Worm (Caenorhabditis elegans) whole organism, L4/young adult: ENCODE measurements around the gene srz-63.

Source experiments
- W03F9.2 ChIP-seq: fragments of 150-350 bp; optimal IDR thresholded peaks from 2 replicates; lab custom pipeline; 2014; ENCODE audit warnings: missing biosample characterization, missing genetic modification characterization
- dao-5 ChIP-seq: sonication (generic microtip); optimal IDR thresholded peaks from 2 replicates; lab custom pipeline; 2016; ENCODE audit warnings: missing genotype, missing genetic modification characterization, moderate library complexity, missing compliant biosample characterization
- him-1 ChIP-seq: sonication (generic microtip); optimal IDR thresholded peaks from 2 replicates; lab custom pipeline; 2016; ENCODE audit warnings: missing genotype, missing genetic modification reagents, missing genetic modification characterization, missing compliant biosample characterization

srz-63 gene

ce11 chrII:1298169-1298568 is 19.7 kb downstream of the srz-63 start, which contains the start of gene Y57G7A.1:
Gene Y57G7A.1 (plus strand): TSS chrII:1298469.
- TF ChIP-seq W03F9.2 (tag; lab: Kevin White, UChicago) (no peak), him-1 (tag; lab: Kevin White, UChicago) (no peak), dao-5 (tag; lab: Kevin White, UChicago) (no peak)

ce11 chrII:1301554-1301953 is 23.1 kb downstream of the srz-63 start, which contains the start of gene glb-31:
Gene glb-31 (minus strand): TSS chrII:1301654.
- TF ChIP-seq him-1 (tag; lab: Kevin White, UChicago) (no peak), dao-5 (tag; lab: Kevin White, UChicago) (no peak), W03F9.2 (tag; lab: Kevin White, UChicago) (no peak)

- no peak for TF ChIP-seq dao-5 (tag; lab: Kevin White, UChicago)
- no peak for TF ChIP-seq him-1 (tag; lab: Kevin White, UChicago)
- no peak for TF ChIP-seq W03F9.2 (tag; lab: Kevin White, UChicago)
Measured at ce11 chrII:1306036-1306435, 27.6 kb downstream of the srz-63 start, which contains the start of gene emc-2. Gene emc-2 (minus strand): TSS chrII:1306136.

ce11 chrII:1306550-1306949 is 28.1 kb downstream of the srz-63 start:
- peak; percentile 34 for TF ChIP-seq W03F9.2 (tag; lab: Kevin White, UChicago)
- TF ChIP-seq him-1 (tag; lab: Kevin White, UChicago) = no peak
- TF ChIP-seq dao-5 (tag; lab: Kevin White, UChicago) = no peak

ce11 chrII:1309892-1310516 is 31.6 kb downstream of the srz-63 start, which contains the start of the genes alh-6 and fcho-1:
Gene alh-6 (minus strand): TSS chrII:1310133.
Gene fcho-1 (plus strand): TSS chrII:1310515.
- TF ChIP-seq him-1 (tag; lab: Kevin White, UChicago) = no peak
- peak; percentile 10 for TF ChIP-seq W03F9.2 (tag; lab: Kevin White, UChicago)

ce11 chrII:1315245-1315644 is 36.8 kb downstream of the srz-63 start:
- TF ChIP-seq W03F9.2 (tag; lab: Kevin White, UChicago) (no peak), dao-5 (tag; lab: Kevin White, UChicago) (no peak), him-1 (tag; lab: Kevin White, UChicago) (no peak)

- TF ChIP-seq him-1 (tag; lab: Kevin White, UChicago) = peak; percentile 72
- peak; percentile 94 for TF ChIP-seq W03F9.2 (tag; lab: Kevin White, UChicago)
- peak; percentile 10 for TF ChIP-seq dao-5 (tag; lab: Kevin White, UChicago)
Measured at ce11 chrII:1320412-1320811, 42.0 kb downstream of the srz-63 start.

ce11 chrII:1320987-1321807 is 42.7 kb downstream of the srz-63 start, which contains the start of gene vig-1:
Gene vig-1 (plus strand): TSS chrII:1321037.
- no peak for TF ChIP-seq W03F9.2 (tag; lab: Kevin White, UChicago)
- no peak for TF ChIP-seq him-1 (tag; lab: Kevin White, UChicago)
- TF ChIP-seq dao-5 (tag; lab: Kevin White, UChicago) = no peak

ce11 chrII:1322283-1323173 is 44.1 kb downstream of the srz-63 start:
- TF ChIP-seq dao-5 (tag; lab: Kevin White, UChicago) (no peak), him-1 (tag; lab: Kevin White, UChicago) (no peak), W03F9.2 (tag; lab: Kevin White, UChicago) (no peak)

- TF ChIP-seq him-1 (tag; lab: Kevin White, UChicago) (peak; percentile 72), dao-5 (tag; lab: Kevin White, UChicago) (no peak)
Measured at ce11 chrII:1323190-1323651, 44.8 kb downstream of the srz-63 start.

- no peak for TF ChIP-seq dao-5 (tag; lab: Kevin White, UChicago)
- TF ChIP-seq W03F9.2 (tag; lab: Kevin White, UChicago) = no peak
- no peak for TF ChIP-seq him-1 (tag; lab: Kevin White, UChicago)
Measured at ce11 chrII:1324017-1324416, 45.6 kb downstream of the srz-63 start.

ce11 chrII:1325604-1326003 is 47.2 kb downstream of the srz-63 start:
- no peak for TF ChIP-seq W03F9.2 (tag; lab: Kevin White, UChicago)
- no peak for TF ChIP-seq dao-5 (tag; lab: Kevin White, UChicago)
- no peak for TF ChIP-seq him-1 (tag; lab: Kevin White, UChicago)
